Worm (Caenorhabditis elegans): ENCODE measurements around the gene lab-2.

The lab-2 gene

ce11 chrIII:7369394-7370024 lies 40.1 kb upstream of the lab-2 start (continued):
- TF ChIP-seq nfya-1 (tag; optimal IDR thresholded peaks at IDR 0.05; ENCODE audit: borderline replicate concordance, insufficient read depth) (no peak), repo-1 (tag; optimal IDR thresholded peaks at IDR 0.05) (peak; percentile 76), lin-26 (GFP tag; IDR thresholded peaks at IDR 0.05) (peak; percentile 14; the same call in 1 of the 2 replicates), snpc-1.1 (tag; optimal IDR thresholded peaks at IDR 0.05; ENCODE audit: insufficient read depth) (no peak), egl-44 (GFP tag; IDR thresholded peaks at IDR 0.05) (no peak), mel-28 (tag; optimal IDR thresholded peaks at IDR 0.05; ENCODE audit: borderline replicate concordance) (no peak), dox-1 (GFP tag; IDR thresholded peaks at IDR 0.05) (no peak), snpc-4 (GFP tag; optimal IDR thresholded peaks at IDR 0.05) (no peak), snpc-4 (tag; optimal IDR thresholded peaks at IDR 0.05) (no peak), madf-10 (tag; optimal IDR thresholded peaks at IDR 0.05) (no peak), ztf-3 (GFP tag; optimal IDR thresholded peaks at IDR 0.05) (no peak), ceh-79 (tag; optimal IDR thresholded peaks at IDR 0.05) (no peak), tlf-1 (GFP tag; optimal IDR thresholded peaks at IDR 0.05) (no peak), F37B4.10 (GFP tag; IDR thresholded peaks at IDR 0.05) (no peak), T26A5.8 (tag; optimal IDR thresholded peaks at IDR 0.05) (peak; percentile 21), Y56A3A.18 (GFP tag; IDR thresholded peaks at IDR 0.05) (0 out of 2 replicates have a peak, but pooled peaks have one; percentile 47), Y67H2A.10 (GFP tag; conservative IDR thresholded peaks at IDR 0.05) (no peak), sptf-2 (GFP tag; optimal IDR thresholded peaks at IDR 0.05) (no peak), snpc-3.4 (tag; optimal IDR thresholded peaks at IDR 0.05) (no peak), egl-18 (GFP tag; IDR thresholded peaks at IDR 0.05) (no peak), aptf-3 (GFP tag; IDR thresholded peaks at IDR 0.05) (no peak), lag-1 (GFP tag; IDR thresholded peaks at IDR 0.05) (no peak), K11D2.4 (GFP tag; IDR thresholded peaks at IDR 0.05) (no peak), Y53G8AR.9 (GFP tag; conservative IDR thresholded peaks at IDR 0.05) (no peak), gei-17 (GFP tag; optimal IDR thresholded peaks at IDR 0.05) (no peak), hsf-1 (GFP tag; IDR thresholded peaks at IDR 0.05) (no peak), F57A8.1 (GFP tag; optimal IDR thresholded peaks at IDR 0.05) (no peak), attf-3 (GFP tag; conservative IDR thresholded peaks at IDR 0.05) (no peak), xnd-1 (tag; optimal IDR thresholded peaks at IDR 0.05) (no peak), madf-8 (GFP tag; conservative IDR thresholded peaks at IDR 0.05) (no peak), madf-3 (GFP tag; IDR thresholded peaks at IDR 0.05) (no peak)

- no peak for TF ChIP-seq bed-2 (GFP tag; IDR thresholded peaks at IDR 0.05)
- TF ChIP-seq die-1 (tag; optimal IDR thresholded peaks at IDR 0.05) = no peak
- no peak for TF ChIP-seq ceh-27 (GFP tag; optimal IDR thresholded peaks at IDR 0.05)
- TF ChIP-seq sdz-38 (tag; optimal IDR thresholded peaks at IDR 0.05) = no peak
- TF ChIP-seq Y53G8AR.9 (GFP tag; conservative IDR thresholded peaks at IDR 0.05) = no peak
- no peak for TF ChIP-seq let-607 (tag; optimal IDR thresholded peaks at IDR 0.05)
- no peak for TF ChIP-seq ceh-100 (GFP tag; IDR thresholded peaks at IDR 0.05)
- TF ChIP-seq dpl-1 (GFP tag; optimal IDR thresholded peaks at IDR 0.05) = no peak
- no peak for TF ChIP-seq tbx-9 (tag; optimal IDR thresholded peaks at IDR 0.05; ENCODE audit: borderline replicate concordance)
- no peak for TF ChIP-seq F23B12.7 (tag; optimal IDR thresholded peaks at IDR 0.05; ENCODE audit: insufficient read depth)
- no peak for TF ChIP-seq tlf-1 (GFP tag; optimal IDR thresholded peaks at IDR 0.05)
- TF ChIP-seq aptf-3 (GFP tag; IDR thresholded peaks at IDR 0.05) = no peak
- no peak for TF ChIP-seq B0019.2 (GFP tag; conservative IDR thresholded peaks at IDR 0.05)
- TF ChIP-seq snpc-3.4 (tag; optimal IDR thresholded peaks at IDR 0.05) = no peak
- no peak for TF ChIP-seq C06A6.2 (GFP tag; conservative IDR thresholded peaks at IDR 0.05)
- no peak for TF ChIP-seq T26A5.8 (tag; optimal IDR thresholded peaks at IDR 0.05)
Measured at ce11 chrIII:7367012-7367760, 37.8 kb upstream of the lab-2 start, which contains the start of the genes T20B12.5 and T20B12.4. T20B12.5 (minus strand) TSS chrIII:7367112. T20B12.4 (plus strand) TSS chrIII:7367710.
